Fruit fly (Drosophila melanogaster) whole organism, embryonic: ENCODE results near the gene Hrb98DE.

Experiments
- Aef1 ChIP-seq: fragments of 200-800 bp; sonication (Bioruptor generic); IDR thresholded peaks from 3 replicates; pipeline ENCODE4 v1.3.6; 2022; ENCODE audit warnings: missing biosample characterization, missing genetic modification characterization
- Atf3 ChIP-seq: fragments of 200-800 bp; sonication (Bioruptor generic); optimal IDR thresholded peaks from 3 replicates; lab custom pipeline; 2016; ENCODE audit warnings: missing biosample characterization, missing genetic modification characterization
- Bdp1 ChIP-seq: fragments of 200-800 bp; sonication (Bioruptor generic); optimal IDR thresholded peaks from 3 replicates; lab custom pipeline; 2016; ENCODE audit warnings: missing biosample characterization, missing genetic modification characterization
- CG10431 ChIP-seq: fragments of 200-800 bp; sonication (Bioruptor generic); optimal IDR thresholded peaks from 3 replicates; lab custom pipeline; 2018; ENCODE audit warnings: missing biosample characterization, mild to moderate bottlenecking, missing genetic modification characterization
- CG12391 ChIP-seq: fragments of 200-800 bp; sonication (Bioruptor generic); optimal IDR thresholded peaks from 3 replicates; lab custom pipeline; 2018; ENCODE audit warnings: missing biosample characterization, mild to moderate bottlenecking, missing genetic modification characterization, moderate library complexity
- CG12744 ChIP-seq: fragments of 200-800 bp; sonication (Bioruptor generic); optimal IDR thresholded peaks from 2 replicates; lab custom pipeline; 2016; ENCODE audit warnings: missing biosample characterization, missing genetic modification characterization
- CG12769 ChIP-seq: fragments of 200-800 bp; sonication (Bioruptor generic); optimal IDR thresholded peaks from 2 replicates; lab custom pipeline; 2019; ENCODE audit warnings: missing biosample characterization, mild to moderate bottlenecking, missing genetic modification characterization, moderate library complexity
- CG1792 ChIP-seq: fragments of 200-800 bp; sonication (Bioruptor generic); optimal IDR thresholded peaks from 2 replicates; lab custom pipeline; 2016; ENCODE audit warnings: missing biosample characterization, missing genetic modification characterization
- CG1832 ChIP-seq: fragments of 200-800 bp; sonication (Bioruptor generic); optimal IDR thresholded peaks from 2 replicates; lab custom pipeline; 2017; ENCODE audit warnings: missing biosample characterization, mild to moderate bottlenecking, missing genetic modification characterization, inconsistent platforms
- CG18619 ChIP-seq: fragments of 200-800 bp; sonication (Bioruptor generic); optimal IDR thresholded peaks from 3 replicates; lab custom pipeline; 2017; ENCODE audit warnings: missing biosample characterization, mild to moderate bottlenecking, missing genetic modification characterization
- CG18764 ChIP-seq: fragments of 200-800 bp; sonication (Bioruptor generic); optimal IDR thresholded peaks from 3 replicates; lab custom pipeline; 2016; ENCODE audit warnings: missing biosample characterization, missing genetic modification characterization
- CG2889 ChIP-seq: fragments of 200-800 bp; sonication (Bioruptor generic); IDR thresholded peaks from 3 replicates; pipeline ENCODE4 v1.3.6; 2022; ENCODE audit warnings: missing biosample characterization, missing genetic modification characterization
- CG31441 ChIP-seq: fragments of 200-800 bp; sonication (Bioruptor generic); IDR thresholded peaks from 2 replicates; pipeline ENCODE4 v1.3.6; 2022; ENCODE audit warnings: missing biosample characterization, missing genetic modification characterization
- CG34224 ChIP-seq: fragments of 200-800 bp; sonication (Bioruptor generic); IDR thresholded peaks from 3 replicates; pipeline ENCODE4 v1.3.6; 2022; ENCODE audit warnings: missing biosample characterization, missing genetic modification characterization; ENCODE audit not compliant: partially characterized antibody
- CG42726 ChIP-seq: fragments of 200-800 bp; sonication (Bioruptor generic); IDR thresholded peaks from 2 replicates; pipeline ENCODE4 v1.3.6; 2022; ENCODE audit warnings: missing biosample characterization, missing genetic modification characterization; ENCODE audit not compliant: partially characterized antibody
- CG6175 ChIP-seq: fragments of 200-800 bp; sonication (Bioruptor generic); IDR thresholded peaks from 3 replicates; pipeline ENCODE4 v1.3.6; 2022; ENCODE audit warnings: missing biosample characterization, missing genetic modification characterization
- CG7372 ChIP-seq: fragments of 200-800 bp; sonication (Bioruptor generic); IDR thresholded peaks from 2 replicates; pipeline ENCODE4 v1.3.6; 2022; ENCODE audit warnings: missing biosample characterization, missing genetic modification characterization
- CG7963 ChIP-seq: fragments of 200-800 bp; sonication (Bioruptor generic); IDR thresholded peaks from 3 replicates; pipeline ENCODE4 v1.3.6; 2022; ENCODE audit warnings: missing biosample characterization, missing genetic modification characterization; ENCODE audit not compliant: partially characterized antibody
- CG8089 ChIP-seq: fragments of 200-800 bp; sonication (Bioruptor generic); optimal IDR thresholded peaks from 3 replicates; lab custom pipeline; 2016; ENCODE audit warnings: missing biosample characterization, missing genetic modification characterization
- CG9817 ChIP-seq: fragments of 200-800 bp; sonication (Bioruptor generic); optimal IDR thresholded peaks from 2 replicates; lab custom pipeline; 2018; ENCODE audit warnings: missing biosample characterization, mild to moderate bottlenecking, missing genetic modification characterization, moderate library complexity
- Dek ChIP-seq: fragments of 200-800 bp; sonication (Bioruptor generic); optimal IDR thresholded peaks from 3 replicates; lab custom pipeline; 2019; ENCODE audit warnings: missing biosample characterization, mild to moderate bottlenecking, missing genetic modification characterization, moderate library complexity
- Dll ChIP-seq: fragments of 200-800 bp; sonication (Bioruptor generic); IDR thresholded peaks from 4 replicates; pipeline ENCODE4 v1.3.6; 2022; ENCODE audit warnings: missing biosample characterization, missing genetic modification characterization; ENCODE audit not compliant: partially characterized antibody
- E2f2 ChIP-seq: fragments of 200-800 bp; sonication (Bioruptor generic); IDR thresholded peaks from 2 replicates; pipeline ENCODE4 v1.3.6; 2022; ENCODE audit warnings: missing biosample characterization, missing genetic modification characterization
- Ets97D ChIP-seq: fragments of 200-800 bp; sonication (Bioruptor generic); optimal IDR thresholded peaks from 3 replicates; lab custom pipeline; 2016; ENCODE audit warnings: missing biosample characterization, missing genetic modification characterization
- Hey ChIP-seq: fragments of 200-800 bp; sonication (Bioruptor generic); optimal IDR thresholded peaks from 3 replicates; lab custom pipeline; 2018; ENCODE audit warnings: missing biosample characterization, mild to moderate bottlenecking, missing genetic modification characterization
- Hr78 ChIP-seq, 2 experiments: fragments of 200-800 bp in 1 of 2; fragments of >200 bp in 1 of 2; sonication (Bioruptor generic) in 1 of 2; optimal IDR thresholded peaks; 2 replicates each; lab custom pipeline; 2017 to 2019; ENCODE audit warnings: missing biosample characterization in 2 of 2, missing genetic modification characterization in 2 of 2, mild to moderate bottlenecking in 1 of 2, moderate library complexity in 1 of 2
- Hsf ChIP-seq: fragments of 200-800 bp; sonication (Bioruptor generic); optimal IDR thresholded peaks from 3 replicates; lab custom pipeline; 2016; ENCODE audit warnings: missing biosample characterization, missing genetic modification characterization
- MBD-R2 ChIP-seq: fragments of 200-800 bp; sonication (Bioruptor generic); IDR thresholded peaks from 2 replicates; pipeline ENCODE4 v1.3.6; 2022; ENCODE audit warnings: missing biosample characterization, missing genetic modification characterization
- Med ChIP-seq: fragments of 200-800 bp; sonication (Bioruptor generic); peaks from one replicate; lab custom pipeline; 2016; ENCODE audit warnings: missing biosample characterization, missing genetic modification characterization, mild to moderate bottlenecking, inconsistent platforms, moderate library complexity
- Myb ChIP-seq: fragments of 200-800 bp; sonication (Bioruptor generic); optimal IDR thresholded peaks from 2 replicates; lab custom pipeline; 2016; ENCODE audit warnings: missing biosample characterization, missing genetic modification characterization
- NC2α ChIP-seq: fragments of 200-800 bp; sonication (Bioruptor generic); optimal IDR thresholded peaks from 2 replicates; lab custom pipeline; 2016; ENCODE audit warnings: missing biosample characterization, missing genetic modification characterization
- Sox102F ChIP-seq: fragments of 200-800 bp; sonication (Bioruptor generic); optimal IDR thresholded peaks from 2 replicates; lab custom pipeline; 2018; ENCODE audit warnings: missing biosample characterization, mild to moderate bottlenecking, missing genetic modification characterization, moderate library complexity
- Tbp ChIP-seq: fragments of >200 bp; optimal IDR thresholded peaks from 2 replicates; lab custom pipeline; 2018; ENCODE audit warnings: missing biosample characterization, missing genetic modification characterization
- az2 ChIP-seq: fragments of 200-800 bp; sonication (Bioruptor generic); optimal IDR thresholded peaks from 3 replicates; lab custom pipeline; 2016; ENCODE audit warnings: missing biosample characterization, missing genetic modification characterization
- bigmax ChIP-seq: fragments of 200-800 bp; sonication (Bioruptor generic); optimal IDR thresholded peaks from 2 replicates; lab custom pipeline; 2018; ENCODE audit warnings: missing biosample characterization, mild to moderate bottlenecking, missing genetic modification characterization
- caup ChIP-seq: fragments of 200-800 bp; sonication (Bioruptor generic); optimal IDR thresholded peaks from 3 replicates; lab custom pipeline; 2017; ENCODE audit warnings: missing biosample characterization, mild to moderate bottlenecking, missing genetic modification characterization, moderate library complexity; ENCODE audit not compliant: severe bottlenecking
- chm ChIP-seq: fragments of 200-800 bp; sonication (Bioruptor generic); IDR thresholded peaks from 2 replicates; pipeline ENCODE4 v1.3.6; 2022; ENCODE audit warnings: missing biosample characterization, missing genetic modification characterization
- da ChIP-seq: fragments of 200-800 bp; sonication (Bioruptor generic); optimal IDR thresholded peaks from 2 replicates; lab custom pipeline; 2016; ENCODE audit warnings: missing biosample characterization, missing genetic modification characterization
- esg ChIP-seq: fragments of 200-800 bp; sonication (Bioruptor generic); conservative IDR thresholded peaks from 2 replicates; pipeline ENCODE4 v1.3.6; 2022; ENCODE audit warnings: missing biosample characterization, missing genetic modification characterization
- gro ChIP-seq: fragments of 200-800 bp; sonication (Bioruptor generic); optimal IDR thresholded peaks from 2 replicates; lab custom pipeline; 2016; ENCODE audit warnings: missing biosample characterization, missing genetic modification characterization
- hb ChIP-seq: fragments of 200-800 bp; sonication (Bioruptor generic); IDR thresholded peaks from 3 replicates; pipeline ENCODE4 v1.3.6; 2022; ENCODE audit warnings: missing biosample characterization, missing genetic modification characterization; ENCODE audit not compliant: partially characterized antibody
- nerfin-1 ChIP-seq: fragments of 200-800 bp; sonication (Bioruptor generic); optimal IDR thresholded peaks from 3 replicates; lab custom pipeline; 2019; ENCODE audit warnings: missing biosample characterization, mild to moderate bottlenecking, missing genetic modification characterization, moderate library complexity
- salm ChIP-seq: fragments of 200-800 bp; sonication (Bioruptor generic); optimal IDR thresholded peaks from 2 replicates; lab custom pipeline; 2018; ENCODE audit warnings: missing biosample characterization, mild to moderate bottlenecking, missing genetic modification characterization
- scrt ChIP-seq: fragments of 200-800 bp; sonication (Bioruptor generic); optimal IDR thresholded peaks from 2 replicates; lab custom pipeline; 2018; ENCODE audit warnings: missing biosample characterization, mild to moderate bottlenecking, missing genetic modification characterization, moderate library complexity
- slp2 ChIP-seq: fragments of 200-800 bp; sonication (Bioruptor generic); optimal IDR thresholded peaks from 2 replicates; lab custom pipeline; 2016; ENCODE audit warnings: missing biosample characterization, missing genetic modification characterization
- sug ChIP-seq: fragments of 200-800 bp; optimal IDR thresholded peaks from 2 replicates; lab custom pipeline; 2019; ENCODE audit warnings: missing biosample characterization, mild to moderate bottlenecking, missing genetic modification characterization, moderate library complexity
- twi ChIP-seq: fragments of 200-800 bp; optimal IDR thresholded peaks from 2 replicates; lab custom pipeline; 2019; ENCODE audit warnings: missing biosample characterization, mild to moderate bottlenecking, missing genetic modification characterization, moderate library complexity
- zen2 ChIP-seq: fragments of 200-800 bp; sonication (Bioruptor generic); IDR thresholded peaks from 3 replicates; pipeline ENCODE4 v1.3.6; 2022; ENCODE audit warnings: missing biosample characterization, missing genetic modification characterization; ENCODE audit not compliant: partially characterized antibody
- zfh1 ChIP-seq: fragments of 200-800 bp; sonication (Bioruptor generic); IDR thresholded peaks from 3 replicates; pipeline ENCODE4 v1.3.6; 2022; ENCODE audit warnings: missing biosample characterization, missing genetic modification characterization

The Hrb98DE gene

DNA sequence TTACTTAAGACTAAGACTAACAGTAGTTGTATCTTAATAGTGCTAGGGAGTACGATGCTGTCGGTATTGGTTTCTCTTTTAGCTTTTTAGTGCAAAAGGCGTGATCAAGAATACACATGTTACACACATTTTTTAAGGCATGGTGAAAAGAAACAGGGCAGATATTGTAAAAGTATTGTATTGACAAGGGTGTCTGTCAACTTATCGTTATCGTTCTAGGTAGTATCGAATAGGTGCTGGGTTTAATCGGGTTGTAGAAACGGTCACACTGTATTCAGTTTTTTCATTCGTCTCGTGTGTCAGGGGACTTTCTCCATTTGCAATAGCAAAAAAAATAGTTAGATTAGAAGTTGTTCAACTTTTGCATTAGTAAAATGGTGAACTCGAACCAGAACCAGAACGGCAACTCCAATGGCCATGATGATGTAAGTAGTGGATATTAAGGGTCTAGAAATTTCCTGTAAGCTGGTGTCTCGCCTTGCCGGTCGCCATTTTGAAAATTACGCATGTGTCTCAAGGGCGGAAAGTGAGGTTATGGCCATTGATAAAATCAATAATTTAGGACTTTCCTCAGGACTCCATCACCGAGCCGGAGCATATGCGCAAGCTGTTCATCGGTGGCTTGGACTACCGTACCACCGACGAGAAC is 634 bp downstream of the Hrb98DE start:
- TF ChIP-seq zfh1, result no peak
- no peak for TF ChIP-seq scrt
- peak; percentile 34; the same call in 2 of the 3 replicates for TF ChIP-seq CG34224 (GFP tag; lab: Robert Waterston, UW)
- no peak for TF ChIP-seq slp2 (GFP tag; lab: Kevin White, UChicago)
- no peak for TF ChIP-seq NC2α (GFP tag; lab: Kevin White, UChicago)
- TF ChIP-seq nerfin-1 (tag; lab: Kevin White, UChicago), result peak; percentile 58
- TF ChIP-seq Sox102F (GFP tag; lab: Kevin White, UChicago), result no peak
- TF ChIP-seq CG10431, result peak; percentile 5
- TF ChIP-seq Aef1 (GFP tag; lab: Robert Waterston, UW), result no peak
- TF ChIP-seq CG12391 (tag; lab: Kevin White, UChicago), result peak; percentile 18
- TF ChIP-seq salm (tag; lab: Kevin White, UChicago), result no peak
- TF ChIP-seq az2, result no peak
- TF ChIP-seq gro (GFP tag; lab: Kevin White, UChicago), result no peak
- no peak for TF ChIP-seq da (GFP tag; lab: Kevin White, UChicago)
- TF ChIP-seq sug (tag; lab: Kevin White, UChicago), result peak; percentile 42
- peak; percentile 60 for TF ChIP-seq chm (GFP tag; lab: Robert Waterston, UW)
- peak; percentile 69 for TF ChIP-seq Med (GFP tag; lab: Kevin White, UChicago)
- TF ChIP-seq CG31441 (GFP tag; lab: Robert Waterston, UW), result no peak
- no peak for TF ChIP-seq CG8089 (GFP tag; lab: Kevin White, UChicago)
- TF ChIP-seq zen2 (GFP tag; lab: Robert Waterston, UW), result peak; percentile 35; the same call in 1 of the 3 replicates
- TF ChIP-seq CG18619 (GFP tag; lab: Kevin White, UChicago), result no peak
- peak; percentile 58 for TF ChIP-seq Tbp
- TF ChIP-seq bigmax (GFP tag; lab: Kevin White, UChicago), result peak; percentile 99
- TF ChIP-seq hb (GFP tag; lab: Robert Waterston, UW), result no peak
- no peak for TF ChIP-seq CG1832 (GFP tag; lab: Kevin White, UChicago)
- TF ChIP-seq CG12744 (GFP tag; lab: Kevin White, UChicago), result no peak
- TF ChIP-seq Atf3 (GFP tag; lab: Kevin White, UChicago), result no peak
- TF ChIP-seq twi (tag; lab: Kevin White, UChicago), result peak; percentile 90
- 0 out of 2 replicates have a peak, but pooled peaks have one; percentile 19 for TF ChIP-seq E2f2 (GFP tag; lab: Robert Waterston, UW)
- TF ChIP-seq CG9817 (tag; lab: Kevin White, UChicago), result no peak
- no peak for TF ChIP-seq CG6175 (GFP tag; lab: Robert Waterston, UW)
- TF ChIP-seq esg (GFP tag; lab: Robert Waterston, UW), result no peak
- TF ChIP-seq Dll (GFP tag; lab: Robert Waterston, UW), result peak; percentile 28; the same call in 1 of the 4 replicates
- no peak for TF ChIP-seq CG12769 (tag; lab: Kevin White, UChicago)
- TF ChIP-seq caup (GFP tag; lab: Kevin White, UChicago), result no peak
- TF ChIP-seq CG7963, result peak; percentile 71; the same call in 2 of the 3 replicates
- TF ChIP-seq Bdp1, result no peak
- TF ChIP-seq CG18764 (GFP tag; lab: Kevin White, UChicago), result peak; percentile 18
- TF ChIP-seq Hey, result no peak
- TF ChIP-seq MBD-R2, result peak; percentile 14; the same call in 1 of the 2 replicates
- no peak for TF ChIP-seq Dek
- no peak for TF ChIP-seq CG1792
- TF ChIP-seq Hsf (GFP tag; lab: Kevin White, UChicago), result peak; percentile 5
- TF ChIP-seq Ets97D (GFP tag; lab: Kevin White, UChicago), result peak; percentile 87
- TF ChIP-seq Hr78 (GFP tag; optimal IDR thresholded peaks at IDR 0.05; lab: Kevin White, UChicago), result no peak
- no peak for TF ChIP-seq CG2889 (GFP tag; lab: Robert Waterston, UW)
- TF ChIP-seq CG42726 (GFP tag; lab: Robert Waterston, UW), result 0 out of 2 replicates have a peak, but pooled peaks have one; percentile 47
- peak; percentile 11 for TF ChIP-seq Myb
- no peak for TF ChIP-seq CG7372 (GFP tag; lab: Robert Waterston, UW)
